Worm (Caenorhabditis elegans): ENCODE measurements around the gene bub-3.

bub-3 gene

ce11 chrII:13736906-13737305, 11.0 kb downstream of the bub-3 start:
- peak; percentile 63 for TF ChIP-seq sma-9 (GFP tag; optimal IDR thresholded peaks at IDR 0.05)
- TF ChIP-seq sma-9 (tag; optimal IDR thresholded peaks at IDR 0.05): no peak
- peak; percentile 14 for TF ChIP-seq nhr-129 (tag; optimal IDR thresholded peaks at IDR 0.05)
- peak; percentile 1 for TF ChIP-seq crh-2 (tag; optimal IDR thresholded peaks at IDR 0.05)
- no peak for TF ChIP-seq R02D3.7 (tag; optimal IDR thresholded peaks at IDR 0.05)
- no peak for TF ChIP-seq egl-27 (tag; optimal IDR thresholded peaks at IDR 0.05)
- no peak for TF ChIP-seq lin-11 (tag; optimal IDR thresholded peaks at IDR 0.05)
- no peak for TF ChIP-seq nhr-25 (tag; optimal IDR thresholded peaks at IDR 0.05)
- peak; percentile 62 for TF ChIP-seq sma-3 (GFP tag; optimal IDR thresholded peaks at IDR 0.05)
- TF ChIP-seq fos-1 (tag; optimal IDR thresholded peaks at IDR 0.05): peak; percentile 22

- TF ChIP-seq sma-3 (GFP tag; optimal IDR thresholded peaks at IDR 0.05) (peak; percentile 58), nhr-21 (tag; optimal IDR thresholded peaks at IDR 0.05) (peak; percentile 51), ama-1 (optimal IDR thresholded peaks at IDR 0.05) (peak; percentile 1), nhr-11 (tag; optimal IDR thresholded peaks at IDR 0.05) (no peak), lsy-2 (tag; optimal IDR thresholded peaks at IDR 0.05) (no peak)
Measured at ce11 chrII:13737751-13738525, 12.1 kb downstream of the bub-3 start.

ce11 chrII:13739423-13739822, 13.6 kb downstream of the bub-3 start:
- TF ChIP-seq nhr-11 (tag; optimal IDR thresholded peaks at IDR 0.05): no peak
- no peak for TF ChIP-seq unc-39 (tag; optimal IDR thresholded peaks at IDR 0.05)
- peak; percentile 12 for TF ChIP-seq nhr-129 (tag; optimal IDR thresholded peaks at IDR 0.05)
- TF ChIP-seq alr-1 (tag; optimal IDR thresholded peaks at IDR 0.05): no peak
- TF ChIP-seq unc-55 (GFP tag; optimal IDR thresholded peaks at IDR 0.05): peak; percentile 23
- TF ChIP-seq ztf-4 (tag; optimal IDR thresholded peaks at IDR 0.05): no peak
- no peak for TF ChIP-seq aly-2 (tag; optimal IDR thresholded peaks at IDR 0.05)
- TF ChIP-seq skn-1 (tag; optimal IDR thresholded peaks at IDR 0.05): no peak
- TF ChIP-seq sem-4 (tag; optimal IDR thresholded peaks at IDR 0.05): no peak
- TF ChIP-seq ztf-1 (GFP tag; conservative IDR thresholded peaks at IDR 0.05): no peak
- TF ChIP-seq C34F6.9 (tag; optimal IDR thresholded peaks at IDR 0.05): no peak
- no peak for TF ChIP-seq mbf-1 (tag; optimal IDR thresholded peaks at IDR 0.05)
- TF ChIP-seq nhr-25 (tag; optimal IDR thresholded peaks at IDR 0.05): peak; percentile 7
- no peak for TF ChIP-seq Y55F3AM.14 (GFP tag; optimal IDR thresholded peaks at IDR 0.05)
- no peak for TF ChIP-seq sma-9 (GFP tag; optimal IDR thresholded peaks at IDR 0.05)
- TF ChIP-seq sma-9 (tag; optimal IDR thresholded peaks at IDR 0.05): no peak
- TF ChIP-seq peb-1 (tag; optimal IDR thresholded peaks at IDR 0.05): no peak
- TF ChIP-seq lsy-2 (tag; optimal IDR thresholded peaks at IDR 0.05): peak in 1 of 2 experiments; percentile 22

ce11 chrII:13741449-13741848, 15.6 kb downstream of the bub-3 start, which contains the start of gene mig-14:
Gene mig-14 (plus strand): TSS chrII:13741738.
- no peak for TF ChIP-seq ama-1 (optimal IDR thresholded peaks at IDR 0.05)
- no peak for TF ChIP-seq snpc-4 (tag; optimal IDR thresholded peaks at IDR 0.05)
- no peak for TF ChIP-seq ceh-82 (tag; optimal IDR thresholded peaks at IDR 0.05)
- TF ChIP-seq mbf-1 (tag; optimal IDR thresholded peaks at IDR 0.05): no peak
- no peak for TF ChIP-seq zag-1 (tag; optimal IDR thresholded peaks at IDR 0.05)
- no peak for TF ChIP-seq elt-1 (tag; optimal IDR thresholded peaks at IDR 0.05)
- no peak for TF ChIP-seq unc-39 (tag; optimal IDR thresholded peaks at IDR 0.05)
- TF ChIP-seq lin-13 (GFP tag; optimal IDR thresholded peaks at IDR 0.05): no peak
- TF ChIP-seq nhr-12 (tag; optimal IDR thresholded peaks at IDR 0.05): no peak
- TF ChIP-seq fos-1 (tag; optimal IDR thresholded peaks at IDR 0.05): no peak
- TF ChIP-seq ceh-16 (tag; optimal IDR thresholded peaks at IDR 0.05): no peak
- no peak for TF ChIP-seq nhr-237 (tag; optimal IDR thresholded peaks at IDR 0.05)
- TF ChIP-seq nhr-23 (tag; optimal IDR thresholded peaks at IDR 0.05): no peak
- no peak for TF ChIP-seq nhr-129 (tag; optimal IDR thresholded peaks at IDR 0.05)
- no peak for TF ChIP-seq blmp-1 (tag; optimal IDR thresholded peaks at IDR 0.05; ENCODE audit: insufficient read depth)
- no peak for TF ChIP-seq lin-11 (tag; optimal IDR thresholded peaks at IDR 0.05)

All from whole organism, L2 larva.